Comparison of ENCODE assay signal across 3 worm cellular contexts in genomic region chrIII:8124323-8124722, ce11.
A peak's percentile ranks its signal among the peaks of the same experiment; 100 is the strongest.
TF ChIP-seq lines count a peak whose summit lies in the region.

No protein-coding gene starts in this region.

TF ChIP-seq in whole organism, L1 larva, 84 proteins besides CTCF, POLR2A, EP300 and RAD21 (continued from another document and continues in another):
- TF ChIP-seq C04F5.9 (tag; optimal IDR thresholded peaks at IDR 0.05; lab: Kevin White, UChicago) (no peak), blmp-1 (tag; optimal IDR thresholded peaks at IDR 0.05; lab: Kevin White, UChicago) (peak; percentile 61), efl-3 (GFP tag; optimal IDR thresholded peaks at IDR 0.05; lab: Kevin White, UChicago) (no peak), ceh-90 (tag; optimal IDR thresholded peaks at IDR 0.05; lab: Kevin White, UChicago) (no peak), isw-1 (GFP tag; IDR thresholded peaks at IDR 0.05; lab: Robert Waterston, UW) (no peak), C16A3.4 (tag; optimal IDR thresholded peaks at IDR 0.05; lab: Kevin White, UChicago) (no peak), nhr-237 (tag; optimal IDR thresholded peaks at IDR 0.05; lab: Kevin White, UChicago) (no peak), efl-1 (optimal IDR thresholded peaks at IDR 0.05; lab: Kevin White, UChicago) (peak; percentile 72 to 84), efl-1 (GFP tag; optimal IDR thresholded peaks at IDR 0.05 in 1 of 2; lab: Kevin White, UChicago) (peak; percentile 36 to 94), lsy-2 (tag; optimal IDR thresholded peaks at IDR 0.05; lab: Kevin White, UChicago) (peak; percentile 77 to 90), sup-37 (GFP tag; optimal IDR thresholded peaks at IDR 0.05; lab: Kevin White, UChicago) (no peak), mdl-1 (tag; optimal IDR thresholded peaks at IDR 0.05; lab: Kevin White, UChicago) (peak in 1 of 2 experiments; percentile 34), lir-3 (tag; optimal IDR thresholded peaks at IDR 0.05; lab: Kevin White, UChicago; ENCODE audit: poor library complexity) (no peak), nhr-11 (tag; optimal IDR thresholded peaks at IDR 0.05; lab: Kevin White, UChicago) (no peak), Y116A8C.19 (tag; optimal IDR thresholded peaks at IDR 0.05; lab: Kevin White, UChicago; ENCODE audit: borderline replicate concordance) (no peak), tlp-1 (tag; optimal IDR thresholded peaks at IDR 0.05; lab: Kevin White, UChicago) (no peak), ztf-4 (tag; optimal IDR thresholded peaks at IDR 0.05; lab: Kevin White, UChicago) (no peak), ceh-82 (tag; optimal IDR thresholded peaks at IDR 0.05; lab: Kevin White, UChicago) (peak; percentile 0 to 62 (median 9)), xbp-1 (tag; optimal IDR thresholded peaks at IDR 0.05; lab: Kevin White, UChicago) (peak; percentile 37), vab-15 (tag; optimal IDR thresholded peaks at IDR 0.05; lab: Kevin White, UChicago) (no peak), unc-30 (tag; optimal IDR thresholded peaks at IDR 0.05; lab: Kevin White, UChicago) (no peak), nhr-85 (tag; lab: Kevin White, UChicago) (peak; percentile 77), jun-1 (tag; optimal IDR thresholded peaks at IDR 0.05; lab: Kevin White, UChicago) (peak; percentile 16), ceh-8 (GFP tag; optimal IDR thresholded peaks at IDR 0.05; lab: Kevin White, UChicago) (no peak), nhr-20 (tag; optimal IDR thresholded peaks at IDR 0.05; lab: Kevin White, UChicago) (peak; percentile 40), nhr-76 (tag; optimal IDR thresholded peaks at IDR 0.05; lab: Kevin White, UChicago) (no peak), unc-98 (GFP tag; IDR thresholded peaks at IDR 0.05; lab: Robert Waterston, UW) (no peak), lin-35 (GFP tag; optimal IDR thresholded peaks at IDR 0.05; lab: Kevin White, UChicago) (peak; percentile 40 to 52), dpl-1 (GFP tag; optimal IDR thresholded peaks at IDR 0.05; lab: Kevin White, UChicago) (peak; percentile 13 to 27 (median 27)), fkh-10 (GFP tag; optimal IDR thresholded peaks at IDR 0.05; lab: Kevin White, UChicago) (no peak), C34B4.2 (tag; optimal IDR thresholded peaks at IDR 0.05; lab: Kevin White, UChicago) (no peak), zag-1 (tag; optimal IDR thresholded peaks at IDR 0.05; lab: Kevin White, UChicago) (no peak), fos-1 (tag; optimal IDR thresholded peaks at IDR 0.05; lab: Kevin White, UChicago) (peak; percentile 76), aha-1 (tag; optimal IDR thresholded peaks at IDR 0.05; lab: Kevin White, UChicago) (no peak), hpl-2 (GFP tag; optimal IDR thresholded peaks at IDR 0.05; lab: Kevin White, UChicago) (no peak), swsn-7 (tag; optimal IDR thresholded peaks at IDR 0.05; lab: Kevin White, UChicago) (peak; percentile 57), snu-23 (GFP tag; optimal IDR thresholded peaks at IDR 0.05; lab: Kevin White, UChicago) (peak; percentile 70), unc-86 (tag; optimal IDR thresholded peaks at IDR 0.05; lab: Kevin White, UChicago) (peak; percentile 42), irx-1 (tag; optimal IDR thresholded peaks at IDR 0.05; lab: Kevin White, UChicago) (no peak), dsc-1 (tag; optimal IDR thresholded peaks at IDR 0.05; lab: Kevin White, UChicago) (peak; percentile 53), lin-14 (GFP tag; optimal IDR thresholded peaks at IDR 0.05; lab: Kevin White, UChicago) (peak; percentile 89), aly-2 (tag; optimal IDR thresholded peaks at IDR 0.05; lab: Kevin White, UChicago) (no peak), fkh-8 (tag; optimal IDR thresholded peaks at IDR 0.05; lab: Kevin White, UChicago) (peak; percentile 16), hlh-4 (tag; optimal IDR thresholded peaks at IDR 0.05; lab: Kevin White, UChicago) (no peak), zip-4 (GFP tag; optimal IDR thresholded peaks at IDR 0.05; lab: Kevin White, UChicago) (no peak)

TF ChIP-seq in whole organism, L3 larva, 47 proteins besides CTCF, POLR2A, EP300 and RAD21 (continued from another document):
- TF ChIP-seq lin-39 (tag; optimal IDR thresholded peaks at IDR 0.05; lab: Kevin White, UChicago) (peak; percentile 20), snpc-4 (tag; optimal IDR thresholded peaks at IDR 0.05; lab: Kevin White, UChicago) (peak; percentile 38), nhr-25 (tag; optimal IDR thresholded peaks at IDR 0.05; lab: Kevin White, UChicago) (peak; percentile 25), ztf-4 (tag; optimal IDR thresholded peaks at IDR 0.05; lab: Kevin White, UChicago) (no peak), jun-1 (tag; optimal IDR thresholded peaks at IDR 0.05; lab: Kevin White, UChicago) (peak; percentile 50), eor-1 (tag; optimal IDR thresholded peaks at IDR 0.05; lab: Kevin White, UChicago) (no peak), elt-1 (tag; optimal IDR thresholded peaks at IDR 0.05; lab: Kevin White, UChicago) (peak; percentile 21), fkh-2 (tag; optimal IDR thresholded peaks at IDR 0.05; lab: Kevin White, UChicago) (no peak), zag-1 (tag; optimal IDR thresholded peaks at IDR 0.05; lab: Kevin White, UChicago) (no peak), lin-15B (tag; optimal IDR thresholded peaks at IDR 0.05; lab: Kevin White, UChicago) (peak; percentile 37), nhr-28 (tag; optimal IDR thresholded peaks at IDR 0.05; lab: Kevin White, UChicago) (no peak), nhr-11 (tag; optimal IDR thresholded peaks at IDR 0.05; lab: Kevin White, UChicago) (no peak), daf-12 (tag; optimal IDR thresholded peaks at IDR 0.05; lab: Kevin White, UChicago) (no peak), elt-2 (tag; optimal IDR thresholded peaks at IDR 0.05; lab: Kevin White, UChicago) (peak; percentile 48), hmg-11 (tag; optimal IDR thresholded peaks at IDR 0.05; lab: Kevin White, UChicago) (peak; percentile 11), ceh-16 (tag; optimal IDR thresholded peaks at IDR 0.05; lab: Kevin White, UChicago) (no peak), R02D3.7 (tag; optimal IDR thresholded peaks at IDR 0.05; lab: Kevin White, UChicago) (no peak), unc-39 (tag; optimal IDR thresholded peaks at IDR 0.05; lab: Kevin White, UChicago) (no peak), mml-1 (tag; optimal IDR thresholded peaks at IDR 0.05; lab: Kevin White, UChicago) (no peak), sea-2 (GFP tag; optimal IDR thresholded peaks at IDR 0.05; lab: Kevin White, UChicago) (no peak), egl-27 (tag; optimal IDR thresholded peaks at IDR 0.05; lab: Kevin White, UChicago) (no peak), ztf-11 (tag; optimal IDR thresholded peaks at IDR 0.05; lab: Kevin White, UChicago) (no peak), nfya-1 (tag; optimal IDR thresholded peaks at IDR 0.05; lab: Kevin White, UChicago; ENCODE audit: insufficient read depth) (peak; percentile 91), lsy-12 (tag; optimal IDR thresholded peaks at IDR 0.05; lab: Kevin White, UChicago) (no peak), aly-2 (tag; optimal IDR thresholded peaks at IDR 0.05; lab: Kevin White, UChicago) (no peak), nhr-43 (tag; optimal IDR thresholded peaks at IDR 0.05; lab: Kevin White, UChicago; ENCODE audit: poor library complexity, severe bottlenecking) (no peak), fos-1 (tag; optimal IDR thresholded peaks at IDR 0.05; lab: Kevin White, UChicago) (no peak)

TF ChIP-seq in whole organism, young adult, 124 proteins besides CTCF, POLR2A, EP300 and RAD21 (continued from another document):
- TF ChIP-seq ama-1 (optimal IDR thresholded peaks at IDR 0.05; lab: Kevin White, UChicago), result no peak
- no peak for TF ChIP-seq ama-1 (GFP tag; optimal IDR thresholded peaks at IDR 0.05; lab: Kevin White, UChicago)
- no peak for TF ChIP-seq sea-2 (GFP tag; IDR thresholded peaks at IDR 0.05; lab: Robert Waterston, UW)
- TF ChIP-seq F23B12.7 (tag; optimal IDR thresholded peaks at IDR 0.05; lab: Kevin White, UChicago; ENCODE audit: insufficient read depth), result peak; percentile 54
- TF ChIP-seq atf-7 (tag; optimal IDR thresholded peaks at IDR 0.05; lab: Kevin White, UChicago), result no peak
- TF ChIP-seq rec-8 (tag; optimal IDR thresholded peaks at IDR 0.05; lab: Kevin White, UChicago), result no peak
- peak; percentile 9 for TF ChIP-seq attf-5 (GFP tag; optimal IDR thresholded peaks at IDR 0.05; lab: Kevin White, UChicago)
- no peak for TF ChIP-seq K12H6.12 (tag; optimal IDR thresholded peaks at IDR 0.05; lab: Kevin White, UChicago)
- TF ChIP-seq repo-1 (tag; optimal IDR thresholded peaks at IDR 0.05; lab: Kevin White, UChicago), result no peak
- no peak for TF ChIP-seq ztf-18 (tag; optimal IDR thresholded peaks at IDR 0.05; lab: Kevin White, UChicago)
- no peak for TF ChIP-seq F55B11.4 (tag; optimal IDR thresholded peaks at IDR 0.05; lab: Kevin White, UChicago; ENCODE audit: borderline replicate concordance, insufficient read depth)
- TF ChIP-seq Y53G8AR.9 (GFP tag; conservative IDR thresholded peaks at IDR 0.05; lab: Robert Waterston, UW), result no peak
